Worm (Caenorhabditis elegans) whole organism, L4 larva: ENCODE data around the gene W03D2.9.

Experiments used
- R02D3.7 ChIP-seq: fragments of 150-350 bp; sonication (generic microtip); optimal IDR thresholded peaks from 3 replicates; lab custom pipeline; 2014; ENCODE audit warnings: missing biosample characterization, missing genetic modification characterization
- T20F7.1 ChIP-seq: fragments of 200-800 bp; sonication (Bioruptor generic); optimal IDR thresholded peaks from 2 replicates; lab custom pipeline; 2018; ENCODE audit warnings: mild to moderate bottlenecking, missing genetic modification characterization, missing compliant biosample characterization
- Y105C5A.15 ChIP-seq: fragments of 200-800 bp; sonication (Bioruptor generic); IDR thresholded peaks from 2 replicates; pipeline ENCODE4 v1.3.6; 2022; ENCODE audit warnings: missing genetic modification characterization, missing compliant biosample characterization
- ZK337.2 ChIP-seq: fragments of 200-800 bp; sonication (Bioruptor generic); IDR thresholded peaks from 2 replicates; pipeline ENCODE4 v1.3.6; 2022; ENCODE audit warnings: missing genetic modification reagents, missing genetic modification characterization, missing compliant biosample characterization
- ZK546.5 ChIP-seq, 2 experiments: sonication (generic microtip); optimal IDR thresholded peaks; 2 replicates each; lab custom pipeline; 2017; ENCODE audit warnings: missing biosample characterization in 2 of 2, missing genetic modification characterization in 2 of 2
- arid-1 ChIP-seq: fragments of 200-800 bp; sonication (Bioruptor generic); conservative IDR thresholded peaks from 2 replicates; pipeline ENCODE4 v1.3.6; 2022; ENCODE audit warnings: missing genetic modification reagents, missing genetic modification characterization, missing compliant biosample characterization
- attf-4 ChIP-seq: sonication (generic microtip); optimal IDR thresholded peaks from 3 replicates; lab custom pipeline; 2017; ENCODE audit warnings: missing biosample characterization, missing genetic modification characterization
- ceh-20 ChIP-seq: fragments of 200-800 bp; sonication (Bioruptor generic); IDR thresholded peaks from 2 replicates; pipeline ENCODE4 v1.3.6; 2022; ENCODE audit warnings: missing genetic modification reagents, missing genetic modification characterization, missing compliant biosample characterization
- ceh-28 ChIP-seq: fragments of 150-350 bp; optimal IDR thresholded peaks from 2 replicates; lab custom pipeline; 2014; ENCODE audit warnings: missing biosample characterization, missing genetic modification reagents, missing genetic modification characterization
- ceh-44 ChIP-seq: fragments of 200-800 bp; sonication (Bioruptor generic); IDR thresholded peaks from 2 replicates; pipeline ENCODE4 v1.3.6; 2022; ENCODE audit warnings: missing genetic modification reagents, missing genetic modification characterization, missing compliant biosample characterization
- ceh-62 ChIP-seq: sonication (generic microtip); optimal IDR thresholded peaks from 2 replicates; lab custom pipeline; 2017; ENCODE audit warnings: missing biosample characterization, missing genetic modification characterization
- cey-2 ChIP-seq: sonication (generic microtip); optimal IDR thresholded peaks from 3 replicates; lab custom pipeline; 2017; ENCODE audit warnings: missing genetic modification characterization, mild to moderate bottlenecking, missing compliant biosample characterization, antibody characterized with exemption, borderline replicate concordance; ENCODE audit not compliant: insufficient read depth
- ctbp-1 ChIP-seq: fragments of 200-800 bp; sonication (Bioruptor generic); IDR thresholded peaks from 2 replicates; pipeline ENCODE4 v1.3.6; 2022; ENCODE audit warnings: missing genetic modification reagents, missing genetic modification characterization, missing compliant biosample characterization
- daf-19 ChIP-seq: fragments of 200-800 bp; sonication (Bioruptor generic); conservative IDR thresholded peaks from 2 replicates; pipeline ENCODE4 v1.3.6; 2022; ENCODE audit warnings: missing genetic modification characterization, missing compliant biosample characterization
- daf-8 ChIP-seq: fragments of 200-800 bp; sonication (Bioruptor generic); IDR thresholded peaks from 2 replicates; pipeline ENCODE4 v1.3.6; 2022; ENCODE audit warnings: missing genetic modification characterization, missing compliant biosample characterization
- dmd-6 ChIP-seq: fragments of 200-800 bp; sonication (Bioruptor generic); IDR thresholded peaks from 2 replicates; pipeline ENCODE4 v1.3.6; 2022; ENCODE audit warnings: missing genetic modification reagents, missing genetic modification characterization, missing compliant biosample characterization
- dmd-8 ChIP-seq: fragments of 200-800 bp; sonication (Bioruptor generic); IDR thresholded peaks from 2 replicates; pipeline ENCODE4 v1.3.6; 2022; ENCODE audit warnings: missing genetic modification characterization, missing compliant biosample characterization
- dpl-1 ChIP-seq: fragments of 150-350 bp; optimal IDR thresholded peaks from 2 replicates; lab custom pipeline; 2014; ENCODE audit warnings: missing biosample characterization, missing genetic modification reagents, missing genetic modification characterization
- duxl-1 ChIP-seq: sonication (generic microtip); optimal IDR thresholded peaks from 2 replicates; lab custom pipeline; 2016; ENCODE audit warnings: mild to moderate bottlenecking, missing genetic modification characterization, moderate library complexity, missing compliant biosample characterization; ENCODE audit not compliant: poor library complexity
- dve-1 ChIP-seq: sonication (generic microtip); optimal IDR thresholded peaks from 2 replicates; lab custom pipeline; 2017; ENCODE audit warnings: antibody characterized with exemption, mild to moderate bottlenecking, missing genetic modification characterization, missing compliant biosample characterization; ENCODE audit not compliant: insufficient read depth
- egl-43 ChIP-seq: fragments of 200-800 bp; sonication (Bioruptor generic); IDR thresholded peaks from 2 replicates; pipeline ENCODE4 v1.3.6; 2022; ENCODE audit warnings: missing genetic modification reagents, missing genetic modification characterization, missing compliant biosample characterization
- fos-1 ChIP-seq: fragments of 150-350 bp; optimal IDR thresholded peaks from 2 replicates; lab custom pipeline; 2014; ENCODE audit warnings: missing biosample characterization, missing genetic modification characterization
- hif-1 ChIP-seq, 2 experiments: sonication (generic microtip); optimal IDR thresholded peaks; 2 replicates each; lab custom pipeline; 2016 to 2017; ENCODE audit warnings: missing compliant biosample characterization in 2 of 2, missing genetic modification characterization in 2 of 2, missing genetic modification reagents in 2 of 2, missing genotype in 2 of 2, mild to moderate bottlenecking in 1 of 2
- hlh-30 ChIP-seq: sonication (generic microtip); optimal IDR thresholded peaks from 2 replicates; lab custom pipeline; 2017; ENCODE audit warnings: antibody characterized with exemption, mild to moderate bottlenecking, missing genetic modification characterization, missing compliant biosample characterization; ENCODE audit not compliant: insufficient read depth
- hmg-1.1 ChIP-seq: fragments of 200-800 bp; sonication (Bioruptor generic); IDR thresholded peaks from 2 replicates; pipeline ENCODE4 v1.3.6; 2022; ENCODE audit warnings: missing genetic modification reagents, missing genetic modification characterization, missing compliant biosample characterization
- jun-1 ChIP-seq: fragments of 150-350 bp; optimal IDR thresholded peaks from 2 replicates; lab custom pipeline; 2014; ENCODE audit warnings: missing biosample characterization, missing genetic modification reagents, missing genetic modification characterization
- lim-7 ChIP-seq: fragments of 200-800 bp; sonication (Bioruptor generic); IDR thresholded peaks from 2 replicates; pipeline ENCODE4 v1.3.6; 2022; ENCODE audit warnings: missing genetic modification characterization, missing compliant biosample characterization
- lin-38 ChIP-seq: fragments of 200-800 bp; sonication (Bioruptor generic); IDR thresholded peaks from 2 replicates; pipeline ENCODE4 v1.3.6; 2022; ENCODE audit warnings: missing genetic modification reagents, missing genetic modification characterization, missing compliant biosample characterization
- madf-9 ChIP-seq: fragments of 200-800 bp; sonication (Bioruptor generic); conservative IDR thresholded peaks from 2 replicates; pipeline ENCODE4 v1.3.6; 2022; ENCODE audit warnings: missing genetic modification reagents, missing genetic modification characterization, missing compliant biosample characterization
- mep-1 ChIP-seq: fragments of 150-350 bp; sonication (generic microtip); optimal IDR thresholded peaks from 3 replicates; lab custom pipeline; 2014; ENCODE audit warnings: missing biosample characterization, missing genetic modification characterization
- nhr-28 ChIP-seq: fragments of 150-350 bp; optimal IDR thresholded peaks from 2 replicates; lab custom pipeline; 2014; ENCODE audit warnings: missing biosample characterization, missing genetic modification characterization
- nhr-48 ChIP-seq: sonication (generic microtip); optimal IDR thresholded peaks from 2 replicates; lab custom pipeline; 2016; ENCODE audit warnings: mild to moderate bottlenecking, missing genetic modification characterization, missing compliant biosample characterization
- nhr-6 ChIP-seq: fragments of 150-350 bp; optimal IDR thresholded peaks from 2 replicates; lab custom pipeline; 2014; ENCODE audit warnings: missing biosample characterization, missing genetic modification characterization
- nhr-76 ChIP-seq: fragments of 150-350 bp; optimal IDR thresholded peaks from 2 replicates; lab custom pipeline; 2014; ENCODE audit warnings: missing biosample characterization, missing genetic modification characterization
- pha-4 ChIP-seq, 2 experiments: fragments of 150-350 bp in 1 of 2; fragments of 200-800 bp in 1 of 2; sonication (Bioruptor generic) in 1 of 2; IDR thresholded peaks in 1 of 2; optimal IDR thresholded peaks in 1 of 2; 2 replicates each; pipeline versions ENCODE4 v1.3.6 to Lab custom; 2014 to 2022; ENCODE audit warnings: missing genetic modification characterization in 2 of 2, missing genetic modification reagents in 2 of 2, missing biosample characterization in 1 of 2, missing compliant biosample characterization in 1 of 2
- rbr-2 ChIP-seq: sonication (generic microtip); optimal IDR thresholded peaks from 2 replicates; lab custom pipeline; 2016; ENCODE audit warnings: missing genotype, missing genetic modification characterization, missing compliant biosample characterization
- saeg-2 ChIP-seq: fragments of 200-800 bp; sonication (Bioruptor generic); IDR thresholded peaks from 2 replicates; pipeline ENCODE4 v1.3.6; 2022; ENCODE audit warnings: missing genetic modification reagents, missing genetic modification characterization, missing compliant biosample characterization
- spr-1 ChIP-seq: sonication (generic microtip); optimal IDR thresholded peaks from 2 replicates; lab custom pipeline; 2016; ENCODE audit warnings: mild to moderate bottlenecking, missing genetic modification characterization, missing compliant biosample characterization
- tag-97 ChIP-seq: fragments of 200-800 bp; sonication (Bioruptor generic); IDR thresholded peaks from 2 replicates; pipeline ENCODE4 v1.3.6; 2022; ENCODE audit warnings: missing genetic modification characterization, missing compliant biosample characterization
- tra-1 ChIP-seq: fragments of 200-800 bp; sonication (Bioruptor generic); IDR thresholded peaks from 2 replicates; pipeline ENCODE4 v1.3.6; 2022; ENCODE audit warnings: missing genetic modification reagents, missing genetic modification characterization, missing compliant biosample characterization
- unc-39 ChIP-seq: sonication (generic microtip); optimal IDR thresholded peaks from 2 replicates; lab custom pipeline; 2017; ENCODE audit warnings: missing biosample characterization, missing genetic modification characterization
- zfp-3 ChIP-seq: fragments of 200-800 bp; sonication (Bioruptor generic); conservative IDR thresholded peaks from 2 replicates; pipeline ENCODE4 v1.3.6; 2022; ENCODE audit warnings: missing genetic modification reagents, missing genetic modification characterization, missing compliant biosample characterization
- ztf-7 ChIP-seq: fragments of 150-350 bp; optimal IDR thresholded peaks from 2 replicates; lab custom pipeline; 2014; ENCODE audit warnings: missing biosample characterization, missing genetic modification characterization

W03D2.9 gene

DNA sequence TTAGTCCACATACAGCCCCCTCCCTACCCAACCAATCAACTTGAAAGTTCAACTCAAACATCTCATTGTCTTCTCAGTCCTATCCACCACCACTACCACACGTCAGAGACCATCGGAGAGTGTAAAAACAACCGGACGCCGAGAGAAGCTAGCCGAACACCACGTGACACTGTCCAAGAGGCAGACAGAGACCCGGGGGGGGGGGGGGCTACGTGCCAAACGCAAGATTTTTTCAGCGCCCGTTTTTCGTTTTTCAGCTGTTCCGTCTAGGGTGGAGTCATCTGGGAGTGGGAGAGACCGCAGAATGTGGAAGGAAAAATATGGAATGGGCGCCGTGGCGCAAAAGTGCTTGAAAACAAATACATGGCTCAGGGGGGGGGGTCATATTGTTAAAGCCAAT lies 48.6 kb downstream of the W03D2.9 start (continued):
- TF ChIP-seq ZK337.2 (GFP tag; lab: Robert Waterston, UW) (no peak), attf-4 (tag; lab: Kevin White, UChicago) (no peak), arid-1 (GFP tag; lab: Robert Waterston, UW) (0 out of 2 replicates have a peak, but pooled peaks have one; percentile 33), ctbp-1 (peak; percentile 56; the same call in 1 of the 2 replicates), cey-2 (tag; lab: Kevin White, UChicago) (no peak), zfp-3 (no peak), T20F7.1 (no peak), pha-4 (GFP tag; IDR thresholded peaks at IDR 0.05; lab: Robert Waterston, UW) (0 out of 2 replicates have a peak, but pooled peaks have one; percentile 29), pha-4 (tag; optimal IDR thresholded peaks at IDR 0.05; lab: Kevin White, UChicago) (no peak), nhr-28 (tag; lab: Kevin White, UChicago) (peak; percentile 22), hif-1 (tag; optimal IDR thresholded peaks at IDR 0.05; lab: Kevin White, UChicago) (peak; percentile 95 to 100), jun-1 (tag; lab: Kevin White, UChicago) (peak; percentile 22), saeg-2 (GFP tag; lab: Robert Waterston, UW) (no peak), dmd-8 (GFP tag; lab: Robert Waterston, UW) (no peak), rbr-2 (tag; lab: Kevin White, UChicago) (peak; percentile 58), nhr-6 (tag; lab: Kevin White, UChicago) (no peak), hmg-1.1 (peak; percentile 54; the same call in 1 of the 2 replicates), daf-8 (GFP tag; lab: Robert Waterston, UW) (no peak), madf-9 (no peak), dpl-1 (GFP tag; lab: Kevin White, UChicago) (peak; percentile 0), daf-19 (no peak), fos-1 (tag; lab: Kevin White, UChicago) (no peak), lim-7 (GFP tag; lab: Robert Waterston, UW) (no peak), ztf-7 (tag; lab: Kevin White, UChicago) (no peak), ZK546.5 (tag; optimal IDR thresholded peaks at IDR 0.05; lab: Kevin White, UChicago) (no peak), mep-1 (tag; lab: Kevin White, UChicago) (peak; percentile 82), dmd-6 (GFP tag; lab: Robert Waterston, UW) (peak; percentile 54), tra-1 (GFP tag; lab: Robert Waterston, UW) (0 out of 2 replicates have a peak, but pooled peaks have one; percentile 61), R02D3.7 (no peak), dve-1 (tag; lab: Kevin White, UChicago) (peak; percentile 87), ceh-44 (GFP tag; lab: Robert Waterston, UW) (no peak), tag-97 (GFP tag; lab: Robert Waterston, UW) (no peak), egl-43 (GFP tag; lab: Robert Waterston, UW) (peak; percentile 36; the same call in 1 of the 2 replicates), nhr-76 (no peak), spr-1 (tag; lab: Kevin White, UChicago) (no peak), duxl-1 (tag; lab: Kevin White, UChicago) (no peak), unc-39 (tag; lab: Kevin White, UChicago) (no peak), ceh-20 (GFP tag; lab: Robert Waterston, UW) (no peak), ceh-28 (tag; lab: Kevin White, UChicago) (no peak), ceh-62 (no peak), Y105C5A.15 (no peak), nhr-48 (no peak), hlh-30 (tag; lab: Kevin White, UChicago) (no peak), lin-38 (GFP tag; lab: Robert Waterston, UW) (peak; percentile 22; the same call in 1 of the 2 replicates)
